Worm (Caenorhabditis elegans): ENCODE results near the gene ufc-1.

Gene ufc-1

ce11 chrIII:9361228-9361627 is 29.9 kb downstream of the ufc-1 start, which contains the start of gene flp-25:
Gene flp-25, plus strand, starts transcription at chrIII:9361528.
- TF ChIP-seq tab-1 (GFP tag; IDR thresholded peaks at IDR 0.05), result no peak
- TF ChIP-seq cog-1 (tag; optimal IDR thresholded peaks at IDR 0.05), result no peak
- no peak for TF ChIP-seq flt-1 (GFP tag; IDR thresholded peaks at IDR 0.05)
- TF ChIP-seq ztf-29 (GFP tag; IDR thresholded peaks at IDR 0.05), result no peak
- no peak for TF ChIP-seq ztf-23 (GFP tag; IDR thresholded peaks at IDR 0.05)
- no peak for TF ChIP-seq T22C8.4 (GFP tag; IDR thresholded peaks at IDR 0.05)
- TF ChIP-seq ref-1 (GFP tag; conservative IDR thresholded peaks at IDR 0.05), result no peak
- no peak for TF ChIP-seq med-1 (GFP tag; optimal IDR thresholded peaks at IDR 0.05; ENCODE audit: insufficient read depth)
- TF ChIP-seq klf-2 (GFP tag; conservative IDR thresholded peaks at IDR 0.05), result no peak

- TF ChIP-seq klf-2 (GFP tag; conservative IDR thresholded peaks at IDR 0.05) (no peak), ztf-23 (GFP tag; IDR thresholded peaks at IDR 0.05) (no peak), ref-1 (GFP tag; conservative IDR thresholded peaks at IDR 0.05) (no peak), T22C8.4 (GFP tag; IDR thresholded peaks at IDR 0.05) (no peak), ztf-29 (GFP tag; IDR thresholded peaks at IDR 0.05) (no peak), med-1 (GFP tag; optimal IDR thresholded peaks at IDR 0.05; ENCODE audit: insufficient read depth) (no peak), cog-1 (tag; optimal IDR thresholded peaks at IDR 0.05) (no peak), flt-1 (GFP tag; IDR thresholded peaks at IDR 0.05) (no peak), tab-1 (GFP tag; IDR thresholded peaks at IDR 0.05) (no peak)
Measured at ce11 chrIII:9366376-9366775, 35.1 kb downstream of the ufc-1 start.

DNA sequence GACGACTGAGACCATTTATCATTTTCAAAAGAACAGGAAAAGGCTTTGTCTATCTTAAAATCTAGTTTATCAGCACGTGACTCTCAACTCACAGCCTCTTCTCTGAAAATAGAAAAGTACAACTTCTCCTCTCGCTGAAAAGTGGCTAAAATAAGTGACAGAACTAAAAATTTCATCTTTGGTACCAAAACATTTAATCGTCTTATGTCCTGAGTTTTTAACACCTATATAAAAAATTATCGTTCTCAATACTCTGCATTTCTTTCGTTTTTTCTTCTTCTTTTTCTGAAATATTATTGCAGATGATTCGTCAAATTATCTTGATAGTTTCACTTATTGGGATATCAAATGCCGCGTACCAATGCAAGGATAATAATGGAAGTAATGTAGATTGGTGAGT is 35.7 kb downstream of the ufc-1 start, which contains the start of gene crn-6:
crn-6 (plus strand) TSS at position 301 of the 400 bp plus-strand sequence.
- no peak for TF ChIP-seq flt-1 (GFP tag; IDR thresholded peaks at IDR 0.05)
- no peak for TF ChIP-seq tab-1 (GFP tag; IDR thresholded peaks at IDR 0.05)

DNA sequence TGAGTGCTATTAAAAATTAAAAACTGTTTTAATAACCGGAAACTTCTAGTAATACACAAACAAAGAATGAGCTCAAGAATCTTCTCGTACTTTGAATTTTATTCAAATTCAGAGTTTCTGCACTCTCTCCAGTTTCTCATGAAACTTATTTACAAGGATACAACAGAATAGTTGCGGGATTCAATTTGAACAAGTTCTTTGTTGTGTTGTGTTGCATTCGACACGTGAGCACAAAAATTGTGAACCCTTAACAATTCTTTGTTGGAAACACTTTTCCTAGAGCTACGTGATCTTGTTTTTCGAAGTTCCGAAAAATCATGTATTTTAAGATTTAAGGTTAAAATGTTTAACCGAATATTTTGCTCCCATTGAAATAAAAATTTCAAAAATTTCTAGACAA is 42.5 kb downstream of the ufc-1 start:
- TF ChIP-seq ztf-23 (GFP tag; IDR thresholded peaks at IDR 0.05) (no peak), med-1 (GFP tag; optimal IDR thresholded peaks at IDR 0.05; ENCODE audit: insufficient read depth) (no peak), ztf-29 (GFP tag; IDR thresholded peaks at IDR 0.05) (no peak), flt-1 (GFP tag; IDR thresholded peaks at IDR 0.05) (no peak), tab-1 (GFP tag; IDR thresholded peaks at IDR 0.05) (no peak), klf-2 (GFP tag; conservative IDR thresholded peaks at IDR 0.05) (no peak), T22C8.4 (GFP tag; IDR thresholded peaks at IDR 0.05) (no peak), ref-1 (GFP tag; conservative IDR thresholded peaks at IDR 0.05) (no peak), cog-1 (tag; optimal IDR thresholded peaks at IDR 0.05) (no peak)

- TF ChIP-seq ztf-23 (GFP tag; IDR thresholded peaks at IDR 0.05) (no peak), flt-1 (GFP tag; IDR thresholded peaks at IDR 0.05) (no peak), tab-1 (GFP tag; IDR thresholded peaks at IDR 0.05) (no peak), med-1 (GFP tag; optimal IDR thresholded peaks at IDR 0.05; ENCODE audit: insufficient read depth) (no peak), T22C8.4 (GFP tag; IDR thresholded peaks at IDR 0.05) (no peak), ztf-29 (GFP tag; IDR thresholded peaks at IDR 0.05) (no peak), ref-1 (GFP tag; conservative IDR thresholded peaks at IDR 0.05) (no peak), cog-1 (tag; optimal IDR thresholded peaks at IDR 0.05) (no peak), klf-2 (GFP tag; conservative IDR thresholded peaks at IDR 0.05) (no peak)
Measured at ce11 chrIII:9376701-9377100, 45.4 kb downstream of the ufc-1 start.

Data from whole organism, midembryonic.